Worm (Caenorhabditis elegans): ENCODE measurements around the gene pcp-5.

pcp-5 gene

ce11 chrIII:7891573-7892306 is 15.7 kb downstream of the pcp-5 start, which contains the start of the genes ZK688.5 and fahd-1 (continued):
- peak; percentile 92 for TF ChIP-seq blmp-1 (tag; optimal IDR thresholded peaks at IDR 0.05)
- TF ChIP-seq egl-13 (tag; optimal IDR thresholded peaks at IDR 0.05) = no peak
- peak; percentile 41 for TF ChIP-seq F16B12.6 (tag; optimal IDR thresholded peaks at IDR 0.05)
- no peak for TF ChIP-seq hlh-17 (GFP tag; optimal IDR thresholded peaks at IDR 0.05; ENCODE audit: borderline replicate concordance)
- TF ChIP-seq unc-62 (GFP tag; optimal IDR thresholded peaks at IDR 0.05) = no peak
- TF ChIP-seq aly-2 (tag; optimal IDR thresholded peaks at IDR 0.05) = no peak
- TF ChIP-seq efl-1 (optimal IDR thresholded peaks at IDR 0.05) = peak; percentile 72 to 77
- peak; percentile 27 to 94 for TF ChIP-seq efl-1 (GFP tag; optimal IDR thresholded peaks at IDR 0.05 in 1 of 2)
- peak; percentile 49 for TF ChIP-seq nhr-90 (tag; optimal IDR thresholded peaks at IDR 0.05; ENCODE audit: poor library complexity)
- peak; percentile 72 for TF ChIP-seq nhr-20 (tag; optimal IDR thresholded peaks at IDR 0.05)
- TF ChIP-seq swsn-7 (tag; optimal IDR thresholded peaks at IDR 0.05) = peak; percentile 76
- TF ChIP-seq fos-1 (tag; optimal IDR thresholded peaks at IDR 0.05) = no peak
- TF ChIP-seq ceh-63 (GFP tag; optimal IDR thresholded peaks at IDR 0.05) = no peak
- TF ChIP-seq ceh-88 (GFP tag; IDR thresholded peaks at IDR 0.05) = no peak
- TF ChIP-seq ztf-4 (tag; optimal IDR thresholded peaks at IDR 0.05) = peak; percentile 34
- no peak for TF ChIP-seq zag-1 (tag; optimal IDR thresholded peaks at IDR 0.05)
- no peak for TF ChIP-seq sptf-1 (tag; optimal IDR thresholded peaks at IDR 0.05)
- TF ChIP-seq nhr-84 (tag; optimal IDR thresholded peaks at IDR 0.05) = no peak
- TF ChIP-seq rnt-1 (tag; optimal IDR thresholded peaks at IDR 0.05) = peak; percentile 71
- TF ChIP-seq lin-13 (GFP tag; optimal IDR thresholded peaks at IDR 0.05) = no peak
- peak; percentile 46 for TF ChIP-seq jun-1 (tag; optimal IDR thresholded peaks at IDR 0.05)
- no peak for TF ChIP-seq nhr-12 (tag; optimal IDR thresholded peaks at IDR 0.05)
- no peak for TF ChIP-seq hpl-2 (GFP tag; optimal IDR thresholded peaks at IDR 0.05)
- TF ChIP-seq isw-1 (GFP tag; IDR thresholded peaks at IDR 0.05) = peak; percentile 35; the same call in 1 of the 2 replicates
- peak; percentile 70 for TF ChIP-seq nhr-47 (tag; optimal IDR thresholded peaks at IDR 0.05)
- TF ChIP-seq lin-15B (tag; optimal IDR thresholded peaks at IDR 0.05) = no peak
- peak; percentile 70 to 71 for TF ChIP-seq lin-35 (GFP tag; optimal IDR thresholded peaks at IDR 0.05)
- peak in 2 of 6 experiments; percentile 41 to 48 for TF ChIP-seq elt-3 (tag; optimal IDR thresholded peaks at IDR 0.05)
- no peak for TF ChIP-seq vab-15 (tag; optimal IDR thresholded peaks at IDR 0.05)
- no peak for TF ChIP-seq alr-1 (tag; optimal IDR thresholded peaks at IDR 0.05; ENCODE audit: borderline replicate concordance)
- no peak for TF ChIP-seq pag-3 (tag; optimal IDR thresholded peaks at IDR 0.05; ENCODE audit: borderline replicate concordance, insufficient read depth)
- no peak for TF ChIP-seq mab-9 (GFP tag; IDR thresholded peaks at IDR 0.05)

- no peak for TF ChIP-seq efl-1 (optimal IDR thresholded peaks at IDR 0.05)
- TF ChIP-seq efl-1 (GFP tag; optimal IDR thresholded peaks at IDR 0.05 in 1 of 2) = peak in 1 of 2 experiments; percentile 91
- no peak for TF ChIP-seq ceh-90 (tag; optimal IDR thresholded peaks at IDR 0.05)
- no peak for TF ChIP-seq nhr-19 (GFP tag; conservative IDR thresholded peaks at IDR 0.05)
Measured at ce11 chrIII:7889036-7889435, 18.4 kb downstream of the pcp-5 start.

DNA sequence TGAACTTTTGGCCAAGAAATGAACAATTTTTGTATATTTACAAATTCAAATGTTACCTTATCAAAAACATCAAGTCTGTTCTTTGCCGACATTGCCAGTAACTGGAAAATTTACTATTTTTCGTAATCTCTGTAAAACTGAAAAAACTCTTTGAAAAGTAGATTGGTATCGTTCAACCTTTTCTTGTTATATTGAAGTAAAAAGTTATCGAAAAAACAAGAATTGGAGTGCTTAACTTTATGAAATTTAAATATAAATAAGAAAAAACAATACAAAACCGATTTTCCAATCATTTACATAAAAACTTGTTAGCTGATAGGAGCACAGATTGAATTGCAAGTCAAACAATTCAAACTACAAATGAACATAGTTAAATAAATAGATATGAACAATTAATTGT is 22.6 kb downstream of the pcp-5 start, which contains the start of gene ZK688.11:
TSS of gene ZK688.11 (minus strand) at position 101 of the 400 bp plus-strand sequence.
- no peak for TF ChIP-seq ets-5 (GFP tag; IDR thresholded peaks at IDR 0.05)
- TF ChIP-seq swsn-7 (tag; optimal IDR thresholded peaks at IDR 0.05) = no peak
- no peak for TF ChIP-seq skn-1 (tag; optimal IDR thresholded peaks at IDR 0.05)
- TF ChIP-seq C04F5.9 (tag; optimal IDR thresholded peaks at IDR 0.05) = no peak
- TF ChIP-seq snpc-4 (tag; optimal IDR thresholded peaks at IDR 0.05) = no peak
- TF ChIP-seq ztf-11 (tag; optimal IDR thresholded peaks at IDR 0.05) = no peak
- no peak for TF ChIP-seq rnt-1 (tag; optimal IDR thresholded peaks at IDR 0.05)
- no peak for TF ChIP-seq mef-2 (tag; optimal IDR thresholded peaks at IDR 0.05)
- no peak for TF ChIP-seq efl-3 (GFP tag; optimal IDR thresholded peaks at IDR 0.05)
- TF ChIP-seq ama-1 (optimal IDR thresholded peaks at IDR 0.05) = no peak
- no peak for TF ChIP-seq C16A3.4 (tag; optimal IDR thresholded peaks at IDR 0.05)
- no peak for TF ChIP-seq pqm-1 (tag; optimal IDR thresholded peaks at IDR 0.05)
- TF ChIP-seq egl-27 (tag; optimal IDR thresholded peaks at IDR 0.05) = no peak
- TF ChIP-seq efl-1 (optimal IDR thresholded peaks at IDR 0.05) = no peak
- TF ChIP-seq efl-1 (GFP tag; optimal IDR thresholded peaks at IDR 0.05 in 1 of 2) = no peak

All from whole organism, L1 larva.